Worm (Caenorhabditis elegans) whole organism, L3 larva: ENCODE measurements around the gene T10B10.4.

Source experiments
- aly-2 ChIP-seq: fragments of 150-350 bp; optimal IDR thresholded peaks from 2 replicates; lab custom pipeline; 2014; ENCODE audit warnings: missing biosample characterization, missing genetic modification characterization
- ceh-9 ChIP-seq: sonication (generic microtip); optimal IDR thresholded peaks from 2 replicates; lab custom pipeline; 2018; ENCODE audit warnings: missing biosample characterization, missing genetic modification characterization
- egl-5 ChIP-seq: fragments of 150-350 bp; optimal IDR thresholded peaks from 2 replicates; lab custom pipeline; 2017; ENCODE audit warnings: missing biosample characterization, missing genetic modification reagents, missing genetic modification characterization, inconsistent platforms
- elt-3 ChIP-seq, 3 experiments: fragments of 150-350 bp in 1 of 3; sonication (generic microtip) in 2 of 3; optimal IDR thresholded peaks; 2 replicates in 2 of 3; 4 replicates in 1 of 3; lab custom pipeline; 2014 to 2017; ENCODE audit warnings: missing biosample characterization in 3 of 3, missing genetic modification characterization in 3 of 3
- mml-1 ChIP-seq: fragments of 150-350 bp; sonication (generic microtip); optimal IDR thresholded peaks from 3 replicates; lab custom pipeline; 2014; ENCODE audit warnings: missing biosample characterization, missing genetic modification characterization
- nhr-11 ChIP-seq: fragments of 150-350 bp; optimal IDR thresholded peaks from 2 replicates; lab custom pipeline; 2014; ENCODE audit warnings: missing biosample characterization, missing genetic modification characterization
- nhr-28 ChIP-seq: fragments of 150-350 bp; optimal IDR thresholded peaks from 2 replicates; lab custom pipeline; 2014; ENCODE audit warnings: missing biosample characterization, missing genetic modification characterization
- nhr-77 ChIP-seq: fragments of 150-350 bp; optimal IDR thresholded peaks from 2 replicates; lab custom pipeline; 2014; ENCODE audit warnings: missing biosample characterization, missing genetic modification characterization
- pha-4 ChIP-seq: fragments of 150-350 bp; optimal IDR thresholded peaks from 2 replicates; lab custom pipeline; 2014; ENCODE audit warnings: missing biosample characterization, missing genetic modification reagents, missing genetic modification characterization
- pqm-1 ChIP-seq: fragments of 150-350 bp; optimal IDR thresholded peaks from 2 replicates; lab custom pipeline; 2017; ENCODE audit warnings: missing biosample characterization, missing genetic modification characterization, inconsistent platforms
- skn-1 ChIP-seq: fragments of 150-350 bp; optimal IDR thresholded peaks from 2 replicates; lab custom pipeline; 2014; ENCODE audit warnings: missing biosample characterization, missing genetic modification characterization
- snpc-4 ChIP-seq: fragments of 150-350 bp; optimal IDR thresholded peaks from 2 replicates; lab custom pipeline; 2014; ENCODE audit warnings: missing biosample characterization, missing genetic modification characterization
- unc-62 ChIP-seq: fragments of 150-350 bp; sonication (generic microtip); optimal IDR thresholded peaks from 4 replicates; lab custom pipeline; 2014; ENCODE audit warnings: missing biosample characterization, missing genetic modification reagents, missing genetic modification characterization

ce11 chrX:15170958-15171357 is 19.0 kb upstream of the T10B10.4 start:
- no peak for TF ChIP-seq nhr-28 (tag; lab: Kevin White, UChicago)
- no peak for TF ChIP-seq ceh-9 (tag; lab: Kevin White, UChicago)
- no peak for TF ChIP-seq mml-1 (tag; lab: Kevin White, UChicago)
- no peak for TF ChIP-seq nhr-11 (tag; lab: Kevin White, UChicago)
- no peak for TF ChIP-seq skn-1
- TF ChIP-seq snpc-4 (tag; lab: Kevin White, UChicago), result peak; percentile 77
- no peak for TF ChIP-seq egl-5
- no peak for TF ChIP-seq elt-3 (tag; optimal IDR thresholded peaks at IDR 0.05; lab: Kevin White, UChicago)
- TF ChIP-seq aly-2 (tag; lab: Kevin White, UChicago), result no peak
- TF ChIP-seq pha-4 (tag; lab: Kevin White, UChicago), result no peak
- no peak for TF ChIP-seq nhr-77 (tag; lab: Kevin White, UChicago)
- TF ChIP-seq unc-62 (GFP tag; lab: Kevin White, UChicago), result no peak
- TF ChIP-seq pqm-1 (tag; lab: Kevin White, UChicago), result no peak
